Worm (Caenorhabditis elegans) whole organism, young adult: Measurements from ENCODE around the gene C13F10.1.

ENCODE experiments used
- F10E7.11 ChIP-seq: sonication (generic microtip); optimal IDR thresholded peaks from 2 replicates; lab custom pipeline; 2017; ENCODE audit warnings: mild to moderate bottlenecking, missing genetic modification characterization, moderate library complexity, missing compliant biosample characterization
- F33H1.4 ChIP-seq: fragments of 200-800 bp; sonication (Bioruptor generic); IDR thresholded peaks from 2 replicates; pipeline ENCODE4 v1.3.6; 2022; ENCODE audit warnings: missing genetic modification reagents, missing genetic modification characterization, missing compliant biosample characterization
- F39B2.1 ChIP-seq: fragments of 200-800 bp; sonication (Bioruptor generic); IDR thresholded peaks from 2 replicates; pipeline ENCODE4 v1.3.6; 2022; ENCODE audit warnings: missing genetic modification reagents, missing genetic modification characterization, missing compliant biosample characterization
- Y53F4B.3 ChIP-seq: fragments of 200-800 bp; sonication (Bioruptor generic); IDR thresholded peaks from 2 replicates; pipeline ENCODE4 v1.3.6; 2022; ENCODE audit warnings: missing genetic modification reagents, missing genetic modification characterization, missing compliant biosample characterization
- ZK185.1 ChIP-seq: sonication (generic microtip); optimal IDR thresholded peaks from 2 replicates; lab custom pipeline; 2016; ENCODE audit warnings: mild to moderate bottlenecking, missing genetic modification characterization, missing compliant biosample characterization; ENCODE audit not compliant: poor library complexity, severe bottlenecking
- ama-1 ChIP-seq, 3 experiments: fragments of 150-350 bp in 1 of 3; sonication (generic microtip) in 2 of 3; optimal IDR thresholded peaks; 2 replicates each; lab custom pipeline; 2014 to 2018; ENCODE audit warnings: missing biosample characterization in 2 of 3, missing genetic modification characterization in 2 of 3, missing genetic modification reagents in 2 of 3
- aptf-2 ChIP-seq: fragments of 200-800 bp; sonication (Bioruptor generic); conservative IDR thresholded peaks from 2 replicates; pipeline ENCODE4 v1.3.6; 2022; ENCODE audit warnings: missing genetic modification reagents, missing genetic modification characterization, missing compliant biosample characterization
- atf-7 ChIP-seq: sonication (generic microtip); optimal IDR thresholded peaks from 2 replicates; lab custom pipeline; 2017; ENCODE audit warnings: mild to moderate bottlenecking, missing genetic modification characterization, missing compliant biosample characterization
- attf-5 ChIP-seq: fragments of 200-800 bp; sonication (Bioruptor generic); optimal IDR thresholded peaks from 2 replicates; lab custom pipeline; 2018; ENCODE audit warnings: mild to moderate bottlenecking, missing genetic modification characterization, missing compliant biosample characterization
- cebp-1 ChIP-seq, 2 experiments: fragments of 200-800 bp in 1 of 2; sonication (Bioruptor generic) in 1 of 2; sonication (generic microtip) in 1 of 2; IDR thresholded peaks in 1 of 2; optimal IDR thresholded peaks in 1 of 2; 2 replicates each; pipeline versions ENCODE4 v1.3.6 to Lab custom; 2017 to 2022; ENCODE audit warnings: missing compliant biosample characterization in 2 of 2, missing genetic modification characterization in 2 of 2, mild to moderate bottlenecking in 1 of 2, missing genetic modification reagents in 1 of 2, moderate library complexity in 1 of 2
- cebp-2 ChIP-seq: fragments of 200-800 bp; sonication (Bioruptor generic); IDR thresholded peaks from 2 replicates; pipeline ENCODE4 v1.3.6; 2022; ENCODE audit warnings: missing genetic modification characterization, missing compliant biosample characterization
- ceh-27 ChIP-seq: fragments of 200-800 bp; sonication (Bioruptor generic); optimal IDR thresholded peaks from 2 replicates; lab custom pipeline; 2018; ENCODE audit warnings: mild to moderate bottlenecking, missing genetic modification characterization, moderate library complexity, missing compliant biosample characterization
- ceh-58 ChIP-seq: fragments of 200-800 bp; sonication (Bioruptor generic); IDR thresholded peaks from 2 replicates; pipeline ENCODE4 v1.3.6; 2022; ENCODE audit warnings: missing genetic modification characterization, missing compliant biosample characterization
- efl-1 ChIP-seq: fragments of 150-350 bp; optimal IDR thresholded peaks from 2 replicates; lab custom pipeline; 2014; ENCODE audit warnings: missing biosample characterization, missing genetic modification reagents, missing genetic modification characterization
- egrh-3 ChIP-seq: fragments of 200-800 bp; sonication (Bioruptor generic); IDR thresholded peaks from 2 replicates; pipeline ENCODE4 v1.3.6; 2022; ENCODE audit warnings: missing genetic modification reagents, missing genetic modification characterization, missing compliant biosample characterization
- him-1 ChIP-seq: sonication (generic microtip); optimal IDR thresholded peaks from 2 replicates; lab custom pipeline; 2016; ENCODE audit warnings: missing genotype, missing genetic modification reagents, missing genetic modification characterization, missing compliant biosample characterization
- lag-1 ChIP-seq: fragments of 200-800 bp; sonication (Bioruptor generic); IDR thresholded peaks from 2 replicates; pipeline ENCODE4 v1.3.6; 2022; ENCODE audit warnings: missing genetic modification reagents, missing genetic modification characterization, missing compliant biosample characterization
- lin-26 ChIP-seq: fragments of 200-800 bp; sonication (Bioruptor generic); IDR thresholded peaks from 2 replicates; pipeline ENCODE4 v1.3.6; 2022; ENCODE audit warnings: missing genetic modification reagents, missing genetic modification characterization, missing compliant biosample characterization
- lir-1 ChIP-seq: fragments of 200-800 bp; sonication (Bioruptor generic); conservative IDR thresholded peaks from 2 replicates; pipeline ENCODE4 v1.3.6; 2022; ENCODE audit warnings: missing genetic modification reagents, missing genetic modification characterization, missing compliant biosample characterization
- lsl-1 ChIP-seq: fragments of 200-800 bp; sonication (Bioruptor generic); optimal IDR thresholded peaks from 2 replicates; lab custom pipeline; 2018; ENCODE audit warnings: mild to moderate bottlenecking, missing genetic modification characterization, moderate library complexity, missing compliant biosample characterization
- lsy-27 ChIP-seq: sonication (generic microtip); optimal IDR thresholded peaks from 2 replicates; lab custom pipeline; 2017; ENCODE audit warnings: missing genetic modification characterization, mild to moderate bottlenecking, missing compliant biosample characterization, antibody characterized with exemption, missing genotype, borderline replicate concordance; ENCODE audit not compliant: insufficient read depth
- madf-3 ChIP-seq: fragments of 200-800 bp; sonication (Bioruptor generic); IDR thresholded peaks from 2 replicates; pipeline ENCODE4 v1.3.6; 2022; ENCODE audit warnings: missing genetic modification reagents, missing genetic modification characterization, missing compliant biosample characterization
- mxl-1 ChIP-seq: sonication (generic microtip); optimal IDR thresholded peaks from 2 replicates; lab custom pipeline; 2016; ENCODE audit warnings: missing genetic modification characterization, missing compliant biosample characterization
- nhr-80 ChIP-seq: sonication (generic microtip); optimal IDR thresholded peaks from 2 replicates; lab custom pipeline; 2016; ENCODE audit warnings: missing genetic modification characterization, missing compliant biosample characterization
- pha-4 ChIP-seq: fragments of 150-350 bp; sonication (generic microtip); optimal IDR thresholded peaks from 2 replicates; lab custom pipeline; 2014; ENCODE audit warnings: missing biosample characterization, missing genetic modification reagents, missing genetic modification characterization
- rcor-1 ChIP-seq: fragments of 200-800 bp; sonication (Bioruptor generic); IDR thresholded peaks from 2 replicates; pipeline ENCODE4 v1.3.6; 2022; ENCODE audit warnings: missing genetic modification reagents, missing genetic modification characterization, missing compliant biosample characterization
- sea-2 ChIP-seq: fragments of 200-800 bp; sonication (Bioruptor generic); IDR thresholded peaks from 2 replicates; pipeline ENCODE4 v1.3.6; 2022; ENCODE audit warnings: missing genetic modification characterization, missing compliant biosample characterization
- snpc-3.4 ChIP-seq: sonication (generic microtip); optimal IDR thresholded peaks from 2 replicates; lab custom pipeline; 2017; ENCODE audit warnings: missing genetic modification characterization, mild to moderate bottlenecking, missing compliant biosample characterization, antibody characterized with exemption, moderate library complexity, missing genotype, missing genetic modification reagents
- snpc-4 ChIP-seq, 5 experiments: fragments of 150-350 bp in 1 of 5; sonication (generic microtip) in 4 of 5; optimal IDR thresholded peaks; 2 replicates each; lab custom pipeline; 2014 to 2018; ENCODE audit warnings: missing genetic modification characterization in 5 of 5, missing biosample characterization in 3 of 5, antibody characterized with exemption in 2 of 5, mild to moderate bottlenecking in 2 of 5, missing compliant biosample characterization in 2 of 5, missing genotype in 2 of 5, moderate library complexity in 2 of 5, missing genetic modification reagents in 1 of 5
- zfh-2 ChIP-seq: fragments of 200-800 bp; sonication (Bioruptor generic); conservative IDR thresholded peaks from 2 replicates; pipeline ENCODE4 v1.3.6; 2022; ENCODE audit warnings: missing genetic modification reagents, missing genetic modification characterization, missing compliant biosample characterization

The C13F10.1 gene

DNA sequence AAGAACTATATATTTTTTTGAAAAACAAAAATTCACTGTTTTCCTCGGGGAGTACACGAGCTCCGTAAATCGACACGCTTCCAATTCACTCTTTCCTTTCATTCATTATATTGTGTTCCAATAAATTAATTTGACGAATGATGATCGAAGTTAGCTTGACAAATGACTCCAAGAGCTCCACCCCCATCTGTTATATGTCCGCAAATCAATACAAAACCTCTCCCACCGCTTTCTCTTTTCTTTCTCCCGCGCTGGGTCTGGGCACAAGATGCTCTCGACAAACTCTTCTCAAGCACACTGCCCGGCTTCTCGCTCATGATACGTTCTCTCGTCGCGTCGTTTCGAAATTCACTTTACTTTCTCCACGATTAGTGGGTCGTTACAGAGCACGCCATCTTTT is at the start of gene C13F10.1:
C13F10.1 (plus strand) TSS at position 138 of the 400 bp plus-strand sequence.
- no peak for TF ChIP-seq lsy-27 (tag; lab: Kevin White, UChicago)
- TF ChIP-seq ceh-27 (GFP tag; lab: Kevin White, UChicago) = no peak
- no peak for TF ChIP-seq cebp-1 (GFP tag; IDR thresholded peaks at IDR 0.05; lab: Robert Waterston, UW)
- peak; percentile 39 for TF ChIP-seq cebp-1 (tag; optimal IDR thresholded peaks at IDR 0.05; lab: Kevin White, UChicago)
- TF ChIP-seq rcor-1 (GFP tag; lab: Robert Waterston, UW) = 0 out of 2 replicates have a peak, but pooled peaks have one; percentile 17
- TF ChIP-seq zfh-2 = 0 out of 2 replicates have a peak, but pooled peaks have one; percentile 15

DNA sequence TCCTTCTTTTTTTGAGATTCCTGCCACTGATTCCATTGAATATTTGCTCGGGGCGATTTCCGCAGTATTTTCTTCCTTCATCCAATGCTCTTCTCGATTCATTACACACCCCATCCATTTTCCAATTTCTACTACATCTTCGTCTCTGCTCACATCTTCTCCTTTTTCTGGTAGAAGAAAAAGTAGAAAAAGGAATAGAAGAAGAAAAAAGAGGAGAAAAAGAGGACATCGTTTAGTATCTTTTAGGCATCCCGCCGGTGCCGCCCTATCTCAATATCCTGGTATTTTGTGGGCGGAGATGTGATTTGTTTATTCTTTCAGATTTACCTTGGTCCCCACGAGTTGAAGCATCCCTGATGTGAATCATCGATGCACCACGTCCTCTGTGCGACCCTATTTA is 48.7 kb upstream of the C13F10.1 start, which contains the start of gene lgc-39:
lgc-39 (plus strand) TSS at position 301 of the 400 bp plus-strand sequence.
- no peak for TF ChIP-seq egrh-3 (GFP tag; lab: Robert Waterston, UW)
- no peak for TF ChIP-seq Y53F4B.3 (GFP tag; lab: Robert Waterston, UW)
- no peak for TF ChIP-seq ceh-58 (GFP tag; lab: Robert Waterston, UW)

DNA sequence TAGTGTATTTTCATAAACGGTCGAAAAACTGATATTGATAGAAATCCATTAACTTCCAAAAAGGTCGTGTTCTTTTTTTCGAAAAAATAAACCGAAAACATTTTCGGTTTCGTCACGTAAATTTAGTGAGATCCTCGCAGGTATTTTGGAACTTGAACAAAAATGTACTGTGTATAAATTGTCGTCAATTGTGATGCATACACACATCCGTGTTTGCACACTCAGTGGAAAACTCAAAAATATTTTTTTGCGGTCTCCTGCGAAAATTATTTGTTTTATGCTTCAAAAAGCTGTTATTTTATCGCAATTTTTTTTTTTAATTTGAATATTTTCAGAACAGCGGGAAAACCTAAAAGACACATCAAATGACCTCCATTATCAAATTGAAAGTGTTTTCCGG is 45.0 kb upstream of the C13F10.1 start, which contains the start of gene cpsf-2:
cpsf-2 (plus strand) TSS at position 330 of the 400 bp plus-strand sequence.
- TF ChIP-seq F33H1.4 (GFP tag; lab: Robert Waterston, UW) = no peak
- TF ChIP-seq efl-1 (GFP tag; lab: Kevin White, UChicago) = peak; percentile 3
- TF ChIP-seq mxl-1 = no peak

DNA sequence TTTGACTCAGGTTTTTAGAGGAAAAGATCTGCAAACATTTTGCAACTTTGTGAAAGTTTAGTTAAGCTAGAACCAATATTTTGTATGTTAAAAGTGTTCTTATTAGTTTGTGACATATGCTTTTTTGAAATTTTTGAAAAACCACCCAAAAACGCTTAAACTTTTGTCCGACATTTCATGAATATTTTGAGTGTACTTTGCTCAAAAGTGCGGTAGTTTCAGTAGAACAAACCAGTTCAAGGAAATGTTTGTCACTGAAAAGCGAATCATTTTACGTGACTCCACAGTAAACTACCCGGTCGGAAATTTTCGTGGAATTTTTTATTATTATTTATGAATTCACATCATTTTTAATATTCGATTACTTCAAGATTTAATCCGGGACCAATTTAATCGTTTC is 39.3 kb upstream of the C13F10.1 start, which contains the start of gene pitr-5:
pitr-5 (plus strand) TSS at position 301 of the 400 bp plus-strand sequence.
- TF ChIP-seq snpc-4 (GFP tag; optimal IDR thresholded peaks at IDR 0.05; lab: Kevin White, UChicago) = no peak
- TF ChIP-seq snpc-4 (tag; optimal IDR thresholded peaks at IDR 0.05; lab: Kevin White, UChicago) = no peak
- no peak for TF ChIP-seq lin-26 (GFP tag; lab: Robert Waterston, UW)
- TF ChIP-seq lir-1 (GFP tag; lab: Robert Waterston, UW) = no peak
- no peak for TF ChIP-seq ZK185.1 (tag; lab: Kevin White, UChicago)
- TF ChIP-seq F10E7.11 (tag; lab: Kevin White, UChicago) = no peak
- no peak for TF ChIP-seq aptf-2
- no peak for TF ChIP-seq him-1 (tag; lab: Kevin White, UChicago)
- no peak for TF ChIP-seq attf-5 (GFP tag; lab: Kevin White, UChicago)
- no peak for TF ChIP-seq pha-4 (tag; lab: Kevin White, UChicago)
- no peak for TF ChIP-seq atf-7 (tag; lab: Kevin White, UChicago)
- no peak for TF ChIP-seq sea-2 (GFP tag; lab: Robert Waterston, UW)
- TF ChIP-seq lsl-1 (GFP tag; lab: Kevin White, UChicago) = no peak
- TF ChIP-seq cebp-2 (GFP tag; lab: Robert Waterston, UW) = no peak
- no peak for TF ChIP-seq madf-3

DNA sequence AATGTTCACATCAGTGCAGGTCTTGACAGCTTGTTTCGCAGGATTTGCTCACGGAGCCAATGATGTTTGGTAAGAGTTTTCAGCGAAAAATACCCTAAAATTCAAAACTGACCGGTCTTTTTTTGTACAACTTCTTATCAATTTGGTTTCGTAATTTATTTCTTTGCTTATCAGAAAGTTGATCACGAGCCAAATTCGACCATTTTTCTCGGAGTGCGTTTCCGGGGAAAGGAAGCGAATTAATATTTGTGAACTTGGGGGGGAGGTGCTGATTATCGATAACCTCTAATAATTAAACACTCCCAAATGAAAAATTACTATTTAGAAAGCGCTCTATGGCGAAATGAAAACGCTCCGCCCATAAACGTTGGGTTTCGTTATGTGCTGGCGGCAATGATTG is 37.3 kb upstream of the C13F10.1 start:
- TF ChIP-seq him-1 (tag; lab: Kevin White, UChicago) (no peak), nhr-80 (tag; lab: Kevin White, UChicago) (peak; percentile 68), F39B2.1 (GFP tag; lab: Robert Waterston, UW) (no peak), ceh-27 (GFP tag; lab: Kevin White, UChicago) (no peak), snpc-3.4 (tag; lab: Kevin White, UChicago) (no peak), lag-1 (GFP tag; lab: Robert Waterston, UW) (no peak), ama-1 (optimal IDR thresholded peaks at IDR 0.05; lab: Kevin White, UChicago) (no peak), ama-1 (GFP tag; optimal IDR thresholded peaks at IDR 0.05; lab: Kevin White, UChicago) (no peak), cebp-1 (GFP tag; IDR thresholded peaks at IDR 0.05; lab: Robert Waterston, UW) (no peak), cebp-1 (tag; optimal IDR thresholded peaks at IDR 0.05; lab: Kevin White, UChicago) (peak; percentile 49)
- TF ChIP-seq, all 124 proteins: peak for 2
